Fruit fly (Drosophila melanogaster) ovary, adult (tissue): ENCODE data around the gene CG10674.

Source experiments
- CG17801 ChIP-seq: fragments of 200-800 bp; optimal IDR thresholded peaks from 2 replicates; lab custom pipeline; 2019; ENCODE audit warnings: missing biosample characterization, mild to moderate bottlenecking, missing genetic modification characterization, moderate library complexity; ENCODE audit not compliant: partially characterized antibody

The CG10674 gene

dm6 chr3L:5141380-5142101, 5.4 kb upstream of the CG10674 start, which contains the start of the genes Dhrs4 and Gdap1:
Gene Dhrs4 (minus strand): TSS chr3L:5141646.
Gene Gdap1 (plus strand): TSS chr3L:5141953.
- TF ChIP-seq CG17801 (GFP tag; lab: Kevin White, UChicago) = peak; percentile 30

dm6 chr3L:5139312-5139711, 3.2 kb upstream of the CG10674 start, which contains the start of the genes Tcs5 and CHMP2B:
Gene Tcs5 (minus strand): TSS chr3L:5139395.
Gene CHMP2B (plus strand): TSS chr3L:5139619.
- peak; percentile 100 for TF ChIP-seq CG17801 (GFP tag; lab: Kevin White, UChicago)

- peak; percentile 73 for TF ChIP-seq CG17801 (GFP tag; lab: Kevin White, UChicago)
Measured at dm6 chr3L:5133704-5134430, 2.2 kb downstream of the CG10674 start, which contains the start of gene Yod1. Gene Yod1 (plus strand): TSS chr3L:5133871.

dm6 chr3L:5132966-5133365, 3.1 kb downstream of the CG10674 start, which contains the start of gene CG15213:
Gene CG15213 (minus strand): TSS chr3L:5133220.
- no peak for TF ChIP-seq CG17801 (GFP tag; lab: Kevin White, UChicago)

- no peak for TF ChIP-seq CG17801 (GFP tag; lab: Kevin White, UChicago)
Measured at dm6 chr3L:5131245-5131644, 4.8 kb downstream of the CG10674 start, which contains the start of gene CG15212. Gene CG15212 (plus strand): TSS chr3L:5131545.

dm6 chr3L:5130508-5130907, 5.6 kb downstream of the CG10674 start:
- no peak for TF ChIP-seq CG17801 (GFP tag; lab: Kevin White, UChicago)

- no peak for TF ChIP-seq CG17801 (GFP tag; lab: Kevin White, UChicago)
Measured at dm6 chr3L:5129199-5129598, 6.9 kb downstream of the CG10674 start, which contains the start of gene CG4597. Gene CG4597 (plus strand): TSS chr3L:5129499.

dm6 chr3L:5128214-5128613, 7.9 kb downstream of the CG10674 start:
- TF ChIP-seq CG17801 (GFP tag; lab: Kevin White, UChicago) = no peak

dm6 chr3L:5127609-5128008, 8.5 kb downstream of the CG10674 start:
- no peak for TF ChIP-seq CG17801 (GFP tag; lab: Kevin White, UChicago)

- no peak for TF ChIP-seq CG17801 (GFP tag; lab: Kevin White, UChicago)
Measured at dm6 chr3L:5125202-5125601, 10.9 kb downstream of the CG10674 start.

dm6 chr3L:5102050-5102449, 34.0 kb downstream of the CG10674 start:
- no peak for TF ChIP-seq CG17801 (GFP tag; lab: Kevin White, UChicago)

dm6 chr3L:5096674-5097073, 39.4 kb downstream of the CG10674 start:
- TF ChIP-seq CG17801 (GFP tag; lab: Kevin White, UChicago) = peak; percentile 33
